Fruit fly (Drosophila melanogaster) whole organism, embryonic: ENCODE results near the gene Trim9.
A peak's percentile ranks its signal among the peaks of the same experiment; 100 is the strongest.

Experiments
- CG10147 ChIP-seq: fragments of 200-800 bp; sonication (Bioruptor generic); optimal IDR thresholded peaks from 2 replicates; lab custom pipeline; 2019; ENCODE audit warnings: missing biosample characterization, mild to moderate bottlenecking, missing genetic modification characterization, moderate library complexity
- CG10959 ChIP-seq: fragments of 200-800 bp; sonication (Bioruptor generic); IDR thresholded peaks from 2 replicates; pipeline ENCODE4 v1.3.6; 2022; ENCODE audit warnings: missing biosample characterization, missing genetic modification characterization
- CG1233 ChIP-seq: fragments of 200-800 bp; sonication (Bioruptor generic); optimal IDR thresholded peaks from 4 replicates; lab custom pipeline; 2018; ENCODE audit warnings: missing biosample characterization, mild to moderate bottlenecking, missing genetic modification characterization
- CG12769 ChIP-seq: fragments of 200-800 bp; sonication (Bioruptor generic); optimal IDR thresholded peaks from 2 replicates; lab custom pipeline; 2019; ENCODE audit warnings: missing biosample characterization, mild to moderate bottlenecking, missing genetic modification characterization, moderate library complexity
- CG13424 ChIP-seq: fragments of 200-800 bp; sonication (Bioruptor generic); optimal IDR thresholded peaks from 2 replicates; lab custom pipeline; 2019; ENCODE audit warnings: missing biosample characterization, mild to moderate bottlenecking, missing genetic modification characterization, moderate library complexity
- CG16863 ChIP-seq: fragments of 200-800 bp; sonication (Bioruptor generic); optimal IDR thresholded peaks from 3 replicates; lab custom pipeline; 2016; ENCODE audit warnings: missing biosample characterization, missing genetic modification characterization
- CG17802 ChIP-seq: fragments of 200-800 bp; sonication (Bioruptor generic); optimal IDR thresholded peaks from 2 replicates; lab custom pipeline; 2018; ENCODE audit warnings: missing biosample characterization, mild to moderate bottlenecking, missing genetic modification characterization, moderate library complexity
- CG18476 ChIP-seq: fragments of 200-800 bp; sonication (Bioruptor generic); optimal IDR thresholded peaks from 2 replicates; lab custom pipeline; 2016; ENCODE audit warnings: missing biosample characterization, mild to moderate bottlenecking, missing genetic modification characterization
- CG2889 ChIP-seq: fragments of 200-800 bp; sonication (Bioruptor generic); IDR thresholded peaks from 3 replicates; pipeline ENCODE4 v1.3.6; 2022; ENCODE audit warnings: missing biosample characterization, missing genetic modification characterization
- CG31441 ChIP-seq: fragments of 200-800 bp; sonication (Bioruptor generic); IDR thresholded peaks from 2 replicates; pipeline ENCODE4 v1.3.6; 2022; ENCODE audit warnings: missing biosample characterization, missing genetic modification characterization
- CG33557 ChIP-seq: fragments of 200-800 bp; sonication (Bioruptor generic); optimal IDR thresholded peaks from 2 replicates; lab custom pipeline; 2019; ENCODE audit warnings: missing biosample characterization, mild to moderate bottlenecking, missing genetic modification characterization, moderate library complexity
- CG3995 ChIP-seq: fragments of 200-800 bp; sonication (Bioruptor generic); optimal IDR thresholded peaks from 3 replicates; lab custom pipeline; 2016; ENCODE audit warnings: missing biosample characterization, missing genetic modification characterization
- CG9215 ChIP-seq: fragments of 200-800 bp; sonication (Bioruptor generic); IDR thresholded peaks from 2 replicates; pipeline ENCODE4 v1.3.6; 2022; ENCODE audit warnings: missing biosample characterization, missing genetic modification characterization
- CrebB ChIP-seq: fragments of 200-800 bp; sonication (Bioruptor generic); optimal IDR thresholded peaks from 3 replicates; lab custom pipeline; 2018; ENCODE audit warnings: missing biosample characterization, mild to moderate bottlenecking, missing genetic modification characterization
- D19A ChIP-seq: fragments of 200-800 bp; optimal IDR thresholded peaks from 3 replicates; lab custom pipeline; 2019; ENCODE audit warnings: missing biosample characterization, mild to moderate bottlenecking, missing genetic modification characterization, moderate library complexity
- Dek ChIP-seq: fragments of 200-800 bp; sonication (Bioruptor generic); optimal IDR thresholded peaks from 3 replicates; lab custom pipeline; 2019; ENCODE audit warnings: missing biosample characterization, mild to moderate bottlenecking, missing genetic modification characterization, moderate library complexity
- Dll ChIP-seq: fragments of 200-800 bp; sonication (Bioruptor generic); IDR thresholded peaks from 4 replicates; pipeline ENCODE4 v1.3.6; 2022; ENCODE audit warnings: missing biosample characterization, missing genetic modification characterization; ENCODE audit not compliant: partially characterized antibody
- Drgx ChIP-seq: fragments of 200-800 bp; sonication (Bioruptor generic); IDR thresholded peaks from 2 replicates; pipeline ENCODE4 v1.3.6; 2022; ENCODE audit warnings: missing biosample characterization, missing genetic modification characterization
- Elba2 ChIP-seq: fragments of 200-800 bp; sonication (Bioruptor generic); optimal IDR thresholded peaks from 3 replicates; lab custom pipeline; 2016; ENCODE audit warnings: missing biosample characterization, missing genetic modification characterization
- Gug ChIP-seq: fragments of 200-800 bp; sonication (Bioruptor generic); IDR thresholded peaks from 4 replicates; pipeline ENCODE4 v1.3.6; 2022; ENCODE audit warnings: missing biosample characterization, missing genetic modification characterization
- HLHmδ ChIP-seq: fragments of 200-800 bp; sonication (Bioruptor generic); optimal IDR thresholded peaks from 2 replicates; lab custom pipeline; 2018; ENCODE audit warnings: missing biosample characterization, mild to moderate bottlenecking, missing genetic modification characterization, moderate library complexity
- Hsf ChIP-seq: fragments of 200-800 bp; sonication (Bioruptor generic); optimal IDR thresholded peaks from 3 replicates; lab custom pipeline; 2016; ENCODE audit warnings: missing biosample characterization, missing genetic modification characterization
- Neu2 ChIP-seq: fragments of 200-800 bp; sonication (Bioruptor generic); optimal IDR thresholded peaks from 3 replicates; lab custom pipeline; 2016; ENCODE audit warnings: missing biosample characterization, missing genetic modification characterization, borderline replicate concordance
- Opbp ChIP-seq: fragments of 200-800 bp; sonication (Bioruptor generic); IDR thresholded peaks from 3 replicates; pipeline ENCODE4 v1.3.6; 2022; ENCODE audit warnings: missing biosample characterization, missing genetic modification characterization; ENCODE audit not compliant: partially characterized antibody
- Stat92E ChIP-seq, 3 experiments: fragments of >200 bp in 2 of 3; fragments of 200-800 bp in 1 of 3; sonication (Bioruptor generic) in 1 of 3; optimal IDR thresholded peaks; 2 replicates each; lab custom pipeline; 2017 to 2019; ENCODE audit warnings: missing biosample characterization in 3 of 3, missing genetic modification characterization in 3 of 3, mild to moderate bottlenecking in 1 of 3, moderate library complexity in 1 of 3
- ara ChIP-seq: fragments of 200-800 bp; sonication (Bioruptor generic); IDR thresholded peaks from 2 replicates; pipeline ENCODE4 v1.3.6; 2022; ENCODE audit warnings: missing biosample characterization, missing genetic modification characterization
- br ChIP-seq: fragments of >200 bp; optimal IDR thresholded peaks from 2 replicates; lab custom pipeline; 2017
- corto ChIP-seq: fragments of 200-800 bp; sonication (Bioruptor generic); optimal IDR thresholded peaks from 2 replicates; lab custom pipeline; 2016; ENCODE audit warnings: missing biosample characterization, mild to moderate bottlenecking, missing genetic modification characterization, moderate library complexity
- cwo ChIP-seq: fragments of 200-800 bp; sonication (Bioruptor generic); optimal IDR thresholded peaks from 3 replicates; lab custom pipeline; 2017; ENCODE audit warnings: missing biosample characterization, missing genetic modification characterization, mild to moderate bottlenecking, moderate library complexity, missing genetic modification reagents
- dimm ChIP-seq: fragments of 200-800 bp; sonication (Bioruptor generic); IDR thresholded peaks from 2 replicates; pipeline ENCODE4 v1.3.6; 2022; ENCODE audit warnings: missing biosample characterization, missing genetic modification characterization
- eyg ChIP-seq: fragments of 200-800 bp; sonication (Bioruptor generic); optimal IDR thresholded peaks from 3 replicates; lab custom pipeline; 2016; ENCODE audit warnings: missing biosample characterization, missing genetic modification characterization
- fd102C ChIP-seq: fragments of 200-800 bp; sonication (Bioruptor generic); optimal IDR thresholded peaks from 2 replicates; lab custom pipeline; 2018; ENCODE audit warnings: missing biosample characterization, mild to moderate bottlenecking, missing genetic modification characterization, moderate library complexity
- fru ChIP-seq: fragments of >200 bp; optimal IDR thresholded peaks from 2 replicates; lab custom pipeline; 2017
- ftz-f1 ChIP-seq: fragments of 200-800 bp; sonication (Bioruptor generic); optimal IDR thresholded peaks from 2 replicates; lab custom pipeline; 2016; ENCODE audit warnings: missing biosample characterization, missing genetic modification characterization
- grau ChIP-seq: fragments of 200-800 bp; optimal IDR thresholded peaks from 3 replicates; lab custom pipeline; 2019; ENCODE audit warnings: missing biosample characterization, mild to moderate bottlenecking, missing genetic modification characterization, moderate library complexity
- insv ChIP-seq, 2 experiments: fragments of 200-800 bp; sonication (Bioruptor generic); optimal IDR thresholded peaks; 3 replicates each; lab custom pipeline; 2016 to 2018; ENCODE audit warnings: missing biosample characterization in 2 of 2, missing genetic modification characterization in 2 of 2
- inv ChIP-seq: fragments of 200-800 bp; sonication (Bioruptor generic); IDR thresholded peaks from 2 replicates; pipeline ENCODE4 v1.3.6; 2022; ENCODE audit warnings: missing biosample characterization, missing genetic modification characterization; ENCODE audit not compliant: partially characterized antibody
- kay ChIP-seq: fragments of 200-800 bp; sonication (Bioruptor generic); optimal IDR thresholded peaks from 2 replicates; lab custom pipeline; 2016; ENCODE audit warnings: missing biosample characterization, missing genetic modification characterization
- knrl ChIP-seq: fragments of 200-800 bp; sonication (Bioruptor generic); IDR thresholded peaks from 3 replicates; pipeline ENCODE4 v1.3.6; 2022; ENCODE audit warnings: missing biosample characterization, missing genetic modification characterization; ENCODE audit not compliant: partially characterized antibody
- odd ChIP-seq: fragments of 200-800 bp; sonication (Bioruptor generic); optimal IDR thresholded peaks from 2 replicates; lab custom pipeline; 2017; ENCODE audit warnings: missing biosample characterization, mild to moderate bottlenecking, missing genetic modification characterization
- otp ChIP-seq: fragments of 200-800 bp; sonication (Bioruptor generic); IDR thresholded peaks from 3 replicates; pipeline ENCODE4, ENCODE4 v1.3.6; 2022; ENCODE audit warnings: missing biosample characterization, missing genetic modification characterization
- psq ChIP-seq: fragments of 200-800 bp; sonication (Bioruptor generic); optimal IDR thresholded peaks from 2 replicates; lab custom pipeline; 2017; ENCODE audit warnings: missing biosample characterization, missing genetic modification characterization
- sens ChIP-seq: fragments of 200-800 bp; sonication (Bioruptor generic); peaks from one replicate; lab custom pipeline; 2016; ENCODE audit warnings: missing biosample characterization, missing genetic modification characterization
- stwl ChIP-seq: fragments of 200-800 bp; sonication (Bioruptor generic); optimal IDR thresholded peaks from 3 replicates; lab custom pipeline; 2018; ENCODE audit warnings: missing biosample characterization, mild to moderate bottlenecking, missing genetic modification characterization, moderate library complexity

Trim9 gene

dm6 chr2L:10643671-10644070 is 99.0 kb downstream of the Trim9 start, which contains the start of gene CG18284:
Gene CG18284, plus strand, starts transcription at chr2L:10643971.
- TF ChIP-seq D19A (tag; lab: Kevin White, UChicago) = no peak
- no peak for TF ChIP-seq grau (tag; lab: Kevin White, UChicago)
- no peak for TF ChIP-seq Stat92E (GFP tag; optimal IDR thresholded peaks at IDR 0.05; lab: Kevin White, UChicago)
- no peak for TF ChIP-seq cwo (GFP tag; lab: Kevin White, UChicago)
- TF ChIP-seq CG17802 (tag; lab: Kevin White, UChicago) = no peak
- TF ChIP-seq insv (GFP tag; optimal IDR thresholded peaks at IDR 0.05; lab: Kevin White, UChicago) = no peak
- no peak for TF ChIP-seq Drgx (GFP tag; lab: Robert Waterston, UW)
- TF ChIP-seq CG9215 (GFP tag; lab: Robert Waterston, UW) = no peak
- no peak for TF ChIP-seq CG33557
- TF ChIP-seq Neu2 (GFP tag; lab: Kevin White, UChicago) = no peak
- no peak for TF ChIP-seq eyg (GFP tag; lab: Kevin White, UChicago)
- TF ChIP-seq kay (GFP tag; lab: Kevin White, UChicago) = no peak
- no peak for TF ChIP-seq CG1233
- TF ChIP-seq Dll = no peak
- TF ChIP-seq CG10147 (GFP tag; lab: Kevin White, UChicago) = no peak
- TF ChIP-seq, all 482 proteins: peak for 0

DNA sequence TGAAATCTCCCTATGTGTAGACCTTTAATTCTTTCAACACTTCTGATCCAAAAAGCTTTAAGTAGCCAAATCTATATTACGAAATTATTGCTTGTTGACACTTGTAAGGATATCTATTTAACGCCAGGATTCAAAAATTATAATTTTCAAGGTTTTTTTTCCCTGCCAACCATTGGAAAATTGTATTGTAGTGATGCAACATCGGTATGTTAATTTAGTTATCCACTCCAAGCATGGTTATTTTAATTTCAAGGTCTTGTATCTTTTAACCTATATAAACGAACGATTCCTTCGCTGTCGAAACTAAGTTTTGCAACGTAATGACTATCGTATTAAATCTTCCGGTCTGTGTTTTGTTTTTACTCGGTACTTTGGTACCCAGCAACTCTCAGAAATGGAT is 101.4 kb downstream of the Trim9 start, which contains the start of gene CG17097:
Gene CG17097 (plus strand): TSS at position 301 of the 400 bp plus-strand sequence.
- no peak for TF ChIP-seq CG18476 (GFP tag; lab: Kevin White, UChicago)
- TF ChIP-seq ftz-f1 (GFP tag; lab: Kevin White, UChicago) = no peak
- TF ChIP-seq CG16863 = no peak
- TF ChIP-seq psq (GFP tag; lab: Kevin White, UChicago) = no peak
- TF ChIP-seq CG12769 = no peak
- no peak for TF ChIP-seq sens (GFP tag; lab: Kevin White, UChicago)
- TF ChIP-seq knrl (GFP tag; lab: Robert Waterston, UW) = no peak
- no peak for TF ChIP-seq Gug (GFP tag; lab: Robert Waterston, UW)
- no peak for TF ChIP-seq ara (GFP tag; lab: Robert Waterston, UW)
- TF ChIP-seq stwl (tag; lab: Kevin White, UChicago) = no peak
- no peak for TF ChIP-seq D19A (tag; lab: Kevin White, UChicago)
- no peak for TF ChIP-seq cwo (GFP tag; lab: Kevin White, UChicago)
- no peak for TF ChIP-seq fru
- no peak for TF ChIP-seq CrebB (tag; lab: Kevin White, UChicago)
- no peak for TF ChIP-seq Hsf (GFP tag; lab: Kevin White, UChicago)
- no peak for TF ChIP-seq corto
- TF ChIP-seq CG2889 = no peak
- TF ChIP-seq dimm (GFP tag; lab: Robert Waterston, UW) = no peak
- no peak for TF ChIP-seq HLHmδ (GFP tag; lab: Kevin White, UChicago)

DNA sequence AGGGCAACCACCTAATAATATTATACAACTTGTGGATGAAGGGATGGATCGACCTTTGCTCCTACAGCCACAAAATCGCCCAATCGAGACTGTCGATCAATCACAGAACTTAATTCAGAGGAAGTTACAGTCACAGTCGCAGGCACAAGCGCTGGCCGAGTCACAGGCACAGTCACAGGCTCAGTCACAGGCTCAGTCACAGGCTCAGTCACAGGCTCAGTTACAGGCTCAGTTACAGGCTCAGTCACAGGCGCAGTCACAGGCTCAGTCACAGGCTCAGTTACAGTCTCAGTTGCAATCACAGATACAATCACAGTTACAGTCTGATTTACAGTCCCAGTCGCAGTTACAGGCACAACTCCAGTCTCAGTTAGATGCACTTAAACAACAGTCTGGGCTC is 102.0 kb downstream of the Trim9 start:
- TF ChIP-seq br (no peak), insv (GFP tag; optimal IDR thresholded peaks at IDR 0.05; lab: Kevin White, UChicago) (peak in 1 of 2 experiments; percentile 77), ftz-f1 (GFP tag; lab: Kevin White, UChicago) (no peak), otp (GFP tag; lab: Robert Waterston, UW) (no peak), CG31441 (GFP tag; lab: Robert Waterston, UW) (peak; percentile 59; the same call in 1 of the 2 replicates), CG10959 (GFP tag; lab: Robert Waterston, UW) (0 out of 2 replicates have a peak, but pooled peaks have one; percentile 13), fd102C (GFP tag; lab: Kevin White, UChicago) (no peak), Dek (tag; lab: Kevin White, UChicago) (no peak), grau (tag; lab: Kevin White, UChicago) (no peak), stwl (tag; lab: Kevin White, UChicago) (peak; percentile 6), inv (no peak), Opbp (GFP tag; lab: Robert Waterston, UW) (no peak), CG13424 (tag; lab: Kevin White, UChicago) (no peak), odd (GFP tag; lab: Kevin White, UChicago) (no peak), CG3995 (peak; percentile 80), psq (GFP tag; lab: Kevin White, UChicago) (no peak), Elba2 (GFP tag; lab: Kevin White, UChicago) (peak; percentile 52)
